Fruit fly (Drosophila melanogaster): ENCODE measurements around the gene Mer.
A peak's percentile ranks its signal among the peaks of the same experiment; 100 is the strongest.

Mer gene

DNA sequence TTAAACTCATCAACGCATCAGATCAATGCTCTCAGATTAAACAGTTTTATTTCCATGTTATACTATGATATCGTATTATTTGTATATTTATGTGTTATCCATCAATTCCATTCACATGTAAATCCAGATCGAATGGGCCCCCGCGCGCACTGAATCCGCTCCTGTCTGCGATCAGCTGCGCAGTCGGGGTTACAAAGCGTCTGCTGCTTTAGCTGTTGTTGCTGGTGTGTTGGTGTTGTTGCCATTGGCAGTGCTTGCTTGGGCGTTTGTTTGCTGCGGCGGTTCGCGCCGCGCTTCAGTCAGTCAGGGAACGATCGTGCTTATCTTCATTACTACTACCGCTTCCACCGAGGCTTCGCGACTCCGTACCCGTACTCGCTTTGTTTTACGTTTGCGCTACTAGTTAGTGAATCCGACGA, 26.3 kb downstream of the Mer start, which contains the start of gene Zw:
Gene Zw, plus strand, starts transcription at position 262 of the 419 bp plus-strand sequence.
- no peak for TF ChIP-seq gl (tag; optimal IDR thresholded peaks at IDR 0.05)
- TF ChIP-seq CG34367 (tag; optimal IDR thresholded peaks at IDR 0.05), result peak; percentile 29
- 0 out of 2 replicates have a peak, but pooled peaks have one; percentile 34 for TF ChIP-seq rn (GFP tag; IDR thresholded peaks at IDR 0.05)
- no peak for TF ChIP-seq CG10348 (GFP tag; IDR thresholded peaks at IDR 0.05)
- TF ChIP-seq CG17806 (tag; optimal IDR thresholded peaks at IDR 0.05), result peak; percentile 38
- peak; percentile 40 for TF ChIP-seq Snoo (tag; optimal IDR thresholded peaks at IDR 0.05)
- TF ChIP-seq CG8301 (tag; optimal IDR thresholded peaks at IDR 0.05), result peak; percentile 36
- no peak for TF ChIP-seq CG12605 (GFP tag; IDR thresholded peaks at IDR 0.05)
- peak; percentile 72 for TF ChIP-seq Ets98B (GFP tag; IDR thresholded peaks at IDR 0.05)
- TF ChIP-seq CG4496 (GFP tag; IDR thresholded peaks at IDR 0.05), result peak; percentile 75
- peak; percentile 52 for TF ChIP-seq CG14655 (GFP tag; optimal IDR thresholded peaks at IDR 0.05)
- TF ChIP-seq Pif1A (GFP tag; optimal IDR thresholded peaks at IDR 0.05), result peak; percentile 67
- peak; percentile 45 for TF ChIP-seq CG8159 (tag; optimal IDR thresholded peaks at IDR 0.05)
- TF ChIP-seq EcR (GFP tag; optimal IDR thresholded peaks at IDR 0.05), result peak; percentile 28
- no peak for TF ChIP-seq D1 (tag; optimal IDR thresholded peaks at IDR 0.05)
- peak; percentile 14 for TF ChIP-seq Pif1B (GFP tag; optimal IDR thresholded peaks at IDR 0.05)
- peak; percentile 95 for TF ChIP-seq CG13204 (GFP tag; optimal IDR thresholded peaks at IDR 0.05)
- TF ChIP-seq CG9948 (tag; optimal IDR thresholded peaks at IDR 0.05), result peak; percentile 26
- peak; percentile 36 for TF ChIP-seq CG15710 (tag; optimal IDR thresholded peaks at IDR 0.05)
- peak; percentile 25; the same call in 1 of the 2 replicates for TF ChIP-seq CG32121 (GFP tag; IDR thresholded peaks at IDR 0.05)
- peak; percentile 74 for TF ChIP-seq fd96Ca (GFP tag; IDR thresholded peaks at IDR 0.05)

DNA sequence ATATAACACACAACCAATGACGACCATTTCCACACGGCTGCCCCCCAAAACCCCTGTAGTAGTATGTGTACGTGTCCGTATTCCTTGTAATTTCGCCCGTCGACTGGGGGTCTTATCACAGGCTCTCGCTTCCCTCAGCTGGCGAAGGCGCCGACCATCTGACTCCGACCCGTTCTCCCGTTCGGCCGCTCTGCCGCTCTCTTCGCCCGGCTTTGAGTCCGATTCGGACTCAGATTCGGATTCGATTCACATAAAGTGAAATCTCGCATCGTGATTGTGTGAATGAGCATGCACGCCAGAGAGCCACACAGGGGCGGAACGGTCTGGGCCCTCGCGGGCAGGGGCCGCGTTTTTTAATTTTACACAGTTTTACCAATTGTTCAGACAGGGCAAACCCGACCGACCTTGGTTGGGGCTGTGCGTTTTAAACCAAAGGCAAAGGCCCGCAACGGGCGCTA, 27.6 kb downstream of the Mer start:
- TF ChIP-seq D1 (tag; optimal IDR thresholded peaks at IDR 0.05), result no peak
- peak; percentile 77 for TF ChIP-seq CG13204 (GFP tag; optimal IDR thresholded peaks at IDR 0.05)
- peak; percentile 61; the same call in 1 of the 2 replicates for TF ChIP-seq Ets98B (GFP tag; IDR thresholded peaks at IDR 0.05)
- TF ChIP-seq CG4496 (GFP tag; IDR thresholded peaks at IDR 0.05), result peak; percentile 72
- TF ChIP-seq Snoo (tag; optimal IDR thresholded peaks at IDR 0.05), result peak; percentile 43
- TF ChIP-seq CG8159 (tag; optimal IDR thresholded peaks at IDR 0.05), result peak; percentile 32
- TF ChIP-seq Pif1A (GFP tag; optimal IDR thresholded peaks at IDR 0.05), result no peak
- peak; percentile 74 for TF ChIP-seq fd96Ca (GFP tag; IDR thresholded peaks at IDR 0.05)
- no peak for TF ChIP-seq CG10348 (GFP tag; IDR thresholded peaks at IDR 0.05)
- no peak for TF ChIP-seq CG17806 (tag; optimal IDR thresholded peaks at IDR 0.05)
- TF ChIP-seq CG9948 (tag; optimal IDR thresholded peaks at IDR 0.05), result no peak
- peak; percentile 46 for TF ChIP-seq EcR (GFP tag; optimal IDR thresholded peaks at IDR 0.05)
- TF ChIP-seq CG14655 (GFP tag; optimal IDR thresholded peaks at IDR 0.05), result peak; percentile 36
- TF ChIP-seq rn (GFP tag; IDR thresholded peaks at IDR 0.05), result 0 out of 2 replicates have a peak, but pooled peaks have one; percentile 27
- peak; percentile 15 for TF ChIP-seq CG15710 (tag; optimal IDR thresholded peaks at IDR 0.05)
- TF ChIP-seq CG8301 (tag; optimal IDR thresholded peaks at IDR 0.05), result peak; percentile 11
- TF ChIP-seq Pif1B (GFP tag; optimal IDR thresholded peaks at IDR 0.05), result peak; percentile 6
- TF ChIP-seq CG12605 (GFP tag; IDR thresholded peaks at IDR 0.05), result peak; percentile 50
- no peak for TF ChIP-seq gl (tag; optimal IDR thresholded peaks at IDR 0.05)
- no peak for TF ChIP-seq CG34367 (tag; optimal IDR thresholded peaks at IDR 0.05)
- peak; percentile 48; the same call in 1 of the 2 replicates for TF ChIP-seq CG32121 (GFP tag; IDR thresholded peaks at IDR 0.05)

DNA sequence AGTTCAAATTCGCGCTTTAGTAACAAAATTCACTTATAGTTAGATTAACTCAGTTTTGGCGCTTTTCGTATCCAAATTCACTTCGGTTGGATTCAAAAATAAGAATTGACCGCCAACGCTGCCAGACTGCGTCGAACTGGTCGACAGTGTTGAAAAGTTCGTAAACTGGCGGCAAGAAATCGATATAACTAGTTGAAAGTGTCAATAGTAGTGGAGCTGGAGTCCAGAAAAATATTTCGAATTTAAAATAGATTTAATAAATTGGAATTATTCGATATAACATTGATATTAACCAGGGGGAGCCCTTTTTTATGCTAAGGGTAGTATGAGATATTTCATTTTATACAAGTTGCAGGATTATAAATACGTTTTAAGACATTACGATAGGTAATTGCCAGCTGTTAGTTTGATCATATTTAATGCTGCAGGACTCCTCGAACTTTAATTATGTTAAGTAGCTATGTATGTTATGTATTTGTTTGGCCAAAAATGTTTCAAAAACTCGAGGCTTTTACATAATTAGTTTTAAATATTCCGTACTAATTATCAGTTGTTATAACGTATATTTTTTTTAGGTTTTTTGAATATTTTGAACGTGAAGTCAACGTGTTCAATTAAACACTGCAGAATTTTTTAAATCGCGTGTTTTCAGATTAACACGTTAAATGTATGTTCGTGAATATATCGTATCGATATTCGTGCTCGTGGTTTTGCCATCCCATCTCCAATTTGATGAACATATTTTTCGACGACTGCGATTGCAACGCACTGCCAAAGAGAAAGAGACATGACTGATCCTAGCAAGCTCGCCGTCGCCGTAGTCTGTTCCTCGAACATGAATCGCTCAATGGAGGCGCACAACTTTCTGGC, 29.2 kb downstream of the Mer start, which contains the start of the genes CG14223 and Ssu72:
Gene CG14223, minus strand, starts transcription at position 113 of the 870 bp plus-strand sequence.
Gene Ssu72, plus strand, starts transcription at position 703 of the 870 bp plus-strand sequence.
- no peak for TF ChIP-seq Pif1A (GFP tag; optimal IDR thresholded peaks at IDR 0.05)
- TF ChIP-seq Pif1B (GFP tag; optimal IDR thresholded peaks at IDR 0.05), result no peak
- no peak for TF ChIP-seq gl (tag; optimal IDR thresholded peaks at IDR 0.05)
- no peak for TF ChIP-seq CG8159 (tag; optimal IDR thresholded peaks at IDR 0.05)
- no peak for TF ChIP-seq D1 (tag; optimal IDR thresholded peaks at IDR 0.05)
- TF ChIP-seq Snoo (tag; optimal IDR thresholded peaks at IDR 0.05), result no peak
- no peak for TF ChIP-seq Ets98B (GFP tag; IDR thresholded peaks at IDR 0.05)
- no peak for TF ChIP-seq CG10348 (GFP tag; IDR thresholded peaks at IDR 0.05)
- no peak for TF ChIP-seq CG12605 (GFP tag; IDR thresholded peaks at IDR 0.05)
- no peak for TF ChIP-seq CG34367 (tag; optimal IDR thresholded peaks at IDR 0.05)
- no peak for TF ChIP-seq fd96Ca (GFP tag; IDR thresholded peaks at IDR 0.05)
- TF ChIP-seq CG14655 (GFP tag; optimal IDR thresholded peaks at IDR 0.05), result no peak
- no peak for TF ChIP-seq CG15710 (tag; optimal IDR thresholded peaks at IDR 0.05)
- no peak for TF ChIP-seq CG32121 (GFP tag; IDR thresholded peaks at IDR 0.05)
- TF ChIP-seq CG4496 (GFP tag; IDR thresholded peaks at IDR 0.05), result no peak

DNA sequence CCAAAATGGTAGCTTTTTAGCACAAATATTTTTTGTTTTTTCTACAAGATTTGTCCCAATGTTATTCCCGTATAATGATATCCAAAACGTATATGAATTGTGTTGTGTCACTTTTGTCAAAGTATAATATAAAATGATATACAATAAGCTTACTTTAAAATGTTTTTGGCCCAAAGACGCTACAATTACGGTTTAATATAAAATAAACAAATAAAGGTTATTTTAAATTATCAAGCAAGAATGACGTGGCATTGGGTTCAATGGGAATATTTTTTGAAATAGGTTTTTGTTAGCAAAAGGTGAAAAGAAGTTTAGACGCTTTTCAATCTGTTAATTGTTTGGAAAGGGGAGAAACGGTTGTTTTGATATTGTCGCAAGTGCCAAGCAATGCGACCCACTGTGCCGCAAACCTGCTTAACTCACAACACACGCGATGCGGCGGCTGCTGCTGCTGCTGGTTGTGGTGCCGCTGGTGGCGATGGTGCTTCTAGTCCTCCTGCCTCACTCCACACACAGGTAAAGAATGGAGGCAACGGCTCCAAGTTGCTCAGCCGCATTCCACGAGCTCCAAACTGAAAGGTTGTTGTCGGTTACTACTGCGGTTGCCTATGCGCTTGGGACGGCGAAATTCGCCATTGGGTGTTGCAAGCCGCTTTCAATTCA, 30.0 kb downstream of the Mer start:
- TF ChIP-seq CG8159 (tag; optimal IDR thresholded peaks at IDR 0.05) (peak; percentile 72), EcR (GFP tag; optimal IDR thresholded peaks at IDR 0.05) (peak; percentile 72), CG32121 (GFP tag; IDR thresholded peaks at IDR 0.05) (no peak), Pif1A (GFP tag; optimal IDR thresholded peaks at IDR 0.05) (peak; percentile 16), CG8301 (tag; optimal IDR thresholded peaks at IDR 0.05) (peak; percentile 52), Snoo (tag; optimal IDR thresholded peaks at IDR 0.05) (peak; percentile 53), CG10348 (GFP tag; IDR thresholded peaks at IDR 0.05) (no peak), CG15710 (tag; optimal IDR thresholded peaks at IDR 0.05) (peak; percentile 54), Ets98B (GFP tag; IDR thresholded peaks at IDR 0.05) (no peak), CG17806 (tag; optimal IDR thresholded peaks at IDR 0.05) (peak; percentile 15), CG14655 (GFP tag; optimal IDR thresholded peaks at IDR 0.05) (no peak), Pif1B (GFP tag; optimal IDR thresholded peaks at IDR 0.05) (peak; percentile 51), CG9948 (tag; optimal IDR thresholded peaks at IDR 0.05) (peak; percentile 48), CG13204 (GFP tag; optimal IDR thresholded peaks at IDR 0.05) (peak; percentile 25), CG34367 (tag; optimal IDR thresholded peaks at IDR 0.05) (peak; percentile 22)
